Fruit fly (Drosophila melanogaster): ENCODE results near the gene gcm2.

The gcm2 gene

dm6 chr2L:9616654-9617053 lies 8.3 kb downstream of the gcm2 start (continued):
- peak; percentile 44; the same call in 1 of the 3 replicates for TF ChIP-seq CG14860 (GFP tag; IDR thresholded peaks at IDR 0.05; ENCODE audit: partially characterized antibody)
- TF ChIP-seq danr (GFP tag; IDR thresholded peaks at IDR 0.05): no peak
- TF ChIP-seq CG17186 (GFP tag; optimal IDR thresholded peaks at IDR 0.05): no peak
- peak; percentile 16; the same call in 1 of the 2 replicates for TF ChIP-seq crol (GFP tag; IDR thresholded peaks at IDR 0.05)
- TF ChIP-seq Dbx (GFP tag; IDR thresholded peaks at IDR 0.05): peak; percentile 62; the same call in 2 of the 3 replicates
- no peak for TF ChIP-seq CG18599 (GFP tag; optimal IDR thresholded peaks at IDR 0.05)
- no peak for TF ChIP-seq fru (optimal IDR thresholded peaks at IDR 0.05)
- peak; percentile 74 for TF ChIP-seq HLH4C (GFP tag; IDR thresholded peaks at IDR 0.05; ENCODE audit: partially characterized antibody)
- peak; percentile 94 for TF ChIP-seq Bgb (GFP tag; IDR thresholded peaks at IDR 0.05; ENCODE audit: partially characterized antibody)
- no peak for TF ChIP-seq CG34376 (GFP tag; optimal IDR thresholded peaks at IDR 0.05)
- peak; percentile 25 for TF ChIP-seq ems (GFP tag; optimal IDR thresholded peaks at IDR 0.05)
- TF ChIP-seq CG6813 (GFP tag; optimal IDR thresholded peaks at IDR 0.05): no peak
- no peak for TF ChIP-seq Stat92E (GFP tag; optimal IDR thresholded peaks at IDR 0.05)
- no peak for TF ChIP-seq cad (GFP tag; optimal IDR thresholded peaks at IDR 0.05)
- TF ChIP-seq CG4360 (GFP tag; IDR thresholded peaks at IDR 0.05): peak; percentile 78
- no peak for TF ChIP-seq kah (GFP tag; optimal IDR thresholded peaks at IDR 0.05)
- peak; percentile 69 for TF ChIP-seq Rfx (GFP tag; IDR thresholded peaks at IDR 0.05)
- TF ChIP-seq CG1529 (GFP tag; optimal IDR thresholded peaks at IDR 0.05): no peak
- TF ChIP-seq Tbp (GFP tag; optimal IDR thresholded peaks at IDR 0.05): no peak
- TF ChIP-seq CG9817 (tag; optimal IDR thresholded peaks at IDR 0.05): peak; percentile 37
- peak; percentile 75 for TF ChIP-seq zfh2 (GFP tag; optimal IDR thresholded peaks at IDR 0.05)
- TF ChIP-seq run (tag; optimal IDR thresholded peaks at IDR 0.05): peak; percentile 19
- TF ChIP-seq CG3281 (GFP tag; optimal IDR thresholded peaks at IDR 0.05): no peak
- no peak for TF ChIP-seq CG11723 (GFP tag; optimal IDR thresholded peaks at IDR 0.05)
- peak; percentile 6; the same call in 1 of the 2 replicates for TF ChIP-seq CG6272 (GFP tag; IDR thresholded peaks at IDR 0.05)
- TF ChIP-seq CG2202 (tag; optimal IDR thresholded peaks at IDR 0.05): no peak
- TF ChIP-seq CG2116 (GFP tag; optimal IDR thresholded peaks at IDR 0.05): peak; percentile 100
- peak; percentile 64 for TF ChIP-seq Mad (GFP tag; optimal IDR thresholded peaks at IDR 0.05)
- TF ChIP-seq Lim3 (GFP tag; IDR thresholded peaks at IDR 0.05): no peak
- no peak for TF ChIP-seq fd96Cb (tag; optimal IDR thresholded peaks at IDR 0.05)
- TF ChIP-seq vfl (GFP tag; optimal IDR thresholded peaks at IDR 0.05): peak; percentile 64
- peak; percentile 74; the same call in 1 of the 2 replicates for TF ChIP-seq nerfin-2 (GFP tag; IDR thresholded peaks at IDR 0.05; ENCODE audit: partially characterized antibody)
- peak; percentile 47 for TF ChIP-seq CG7745 (tag; optimal IDR thresholded peaks at IDR 0.05)
- peak; percentile 80 for TF ChIP-seq CG12769 (tag; optimal IDR thresholded peaks at IDR 0.05)
- TF ChIP-seq CG11085 (GFP tag; IDR thresholded peaks at IDR 0.05): peak; percentile 33; the same call in 1 of the 2 replicates
- TF ChIP-seq CG11560 (tag; IDR thresholded peaks at IDR 0.05): peak; percentile 12; the same call in 1 of the 3 replicates
- peak; percentile 49 for TF ChIP-seq CG9609 (GFP tag; optimal IDR thresholded peaks at IDR 0.05)
- peak; percentile 28 for TF ChIP-seq Dek (tag; optimal IDR thresholded peaks at IDR 0.05)
- TF ChIP-seq maf-S (GFP tag; optimal IDR thresholded peaks at IDR 0.05): peak; percentile 20
- TF ChIP-seq Kr (GFP tag; optimal IDR thresholded peaks at IDR 0.05): no peak
- peak; percentile 29 for TF ChIP-seq CG12744 (GFP tag; optimal IDR thresholded peaks at IDR 0.05)
- no peak for TF ChIP-seq CG18476 (GFP tag; optimal IDR thresholded peaks at IDR 0.05)
- peak; percentile 72; the same call in 2 of the 3 replicates for TF ChIP-seq z (GFP tag; IDR thresholded peaks at IDR 0.05)
- no peak for TF ChIP-seq dmrt11E (tag; optimal IDR thresholded peaks at IDR 0.05)
- 0 out of 2 replicates have a peak, but pooled peaks have one; percentile 38 for TF ChIP-seq sens-2 (GFP tag; IDR thresholded peaks at IDR 0.05)
- peak; percentile 58 for TF ChIP-seq CG3407 (GFP tag; optimal IDR thresholded peaks at IDR 0.05)
- TF ChIP-seq nmo (GFP tag; optimal IDR thresholded peaks at IDR 0.05): peak; percentile 9
- no peak for TF ChIP-seq CG7372 (GFP tag; IDR thresholded peaks at IDR 0.05)
- no peak for TF ChIP-seq Hmx (GFP tag; optimal IDR thresholded peaks at IDR 0.05)
- TF ChIP-seq tll (GFP tag; optimal IDR thresholded peaks at IDR 0.05): no peak

Data from whole organism, embryonic.